Fruit fly (Drosophila melanogaster): Measurements from ENCODE around the gene yellow-e3.

yellow-e3 gene

DNA sequence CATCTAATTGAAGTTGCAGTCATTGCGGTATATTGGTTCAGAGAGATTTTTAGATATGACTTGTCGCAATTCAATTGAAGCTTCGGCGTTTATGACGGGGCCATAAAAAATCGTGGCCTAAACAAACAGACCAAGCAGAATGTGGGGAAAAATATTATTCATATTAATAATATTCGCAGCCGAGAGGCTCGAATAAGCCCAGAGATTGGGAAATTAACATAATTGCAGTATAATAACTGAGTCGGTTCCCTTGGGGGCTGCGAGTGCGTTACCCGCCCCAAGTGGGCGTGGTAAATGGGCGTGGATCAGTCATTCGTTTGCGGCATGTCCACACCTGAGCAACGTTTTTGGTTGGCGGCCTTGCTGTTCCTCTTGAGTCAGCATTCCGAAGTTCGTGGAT, 15.3 kb upstream of the yellow-e3 start, which contains the start of gene Ir87a:
Gene Ir87a (plus strand): TSS at position 301 of the 400 bp plus-strand sequence.
- TF ChIP-seq CG8478 (optimal IDR thresholded peaks at IDR 0.05) (no peak), CTCF (optimal IDR thresholded peaks at IDR 0.05) (no peak)

DNA sequence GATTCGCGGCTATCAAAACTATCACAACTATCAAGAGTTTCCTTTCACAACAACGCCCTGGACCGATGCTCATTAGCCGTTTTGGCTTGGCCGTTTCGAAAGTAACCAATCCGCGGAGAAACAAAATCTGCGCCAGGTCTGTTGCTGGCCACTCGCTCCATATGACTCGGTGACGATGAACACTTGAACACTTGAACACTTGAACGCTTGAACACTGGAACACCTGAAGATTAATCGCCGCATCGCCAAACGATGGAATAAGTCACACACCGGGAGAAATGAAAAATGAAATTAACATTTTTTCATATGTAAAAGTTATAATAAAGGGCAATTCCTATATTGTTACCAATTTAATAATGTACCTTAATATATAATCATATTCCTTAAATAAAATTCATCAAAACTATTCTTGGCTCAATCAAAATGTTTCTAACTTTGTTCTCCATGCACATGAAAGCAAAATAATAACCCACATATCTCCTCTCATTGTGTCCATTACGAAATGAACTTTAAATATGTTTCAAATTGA, 12.5 kb upstream of the yellow-e3 start:
- no peak for TF ChIP-seq CG8478 (optimal IDR thresholded peaks at IDR 0.05)
- no peak for TF ChIP-seq CTCF (optimal IDR thresholded peaks at IDR 0.05)

- TF ChIP-seq CTCF (optimal IDR thresholded peaks at IDR 0.05) (no peak), CG8478 (optimal IDR thresholded peaks at IDR 0.05) (no peak)
Measured at dm6 chr3R:13415186-13415585, 10.5 kb upstream of the yellow-e3 start, which contains the start of gene yellow-e. Gene yellow-e, minus strand, starts transcription at chr3R:13415286.

DNA sequence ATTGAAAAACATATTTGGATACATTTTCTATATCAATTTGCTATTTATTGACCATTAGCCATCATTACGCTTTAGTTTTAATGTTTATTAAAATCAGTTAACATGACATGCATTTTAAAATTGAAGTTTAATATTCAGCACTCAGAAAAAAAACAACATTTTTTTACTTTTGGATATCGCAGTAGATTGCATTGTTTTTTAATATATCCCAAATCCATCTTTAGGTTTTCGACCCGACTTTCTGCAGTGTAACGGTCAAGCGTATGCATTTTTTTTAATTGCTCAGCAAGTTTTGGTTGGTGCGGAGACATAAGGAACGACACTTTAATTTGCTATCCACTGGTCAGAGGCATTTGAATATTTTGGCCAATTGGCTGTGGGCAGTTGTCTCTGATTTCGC, 8.0 kb upstream of the yellow-e3 start:
- no peak for TF ChIP-seq CG8478 (optimal IDR thresholded peaks at IDR 0.05)
- TF ChIP-seq CTCF (optimal IDR thresholded peaks at IDR 0.05): no peak

DNA sequence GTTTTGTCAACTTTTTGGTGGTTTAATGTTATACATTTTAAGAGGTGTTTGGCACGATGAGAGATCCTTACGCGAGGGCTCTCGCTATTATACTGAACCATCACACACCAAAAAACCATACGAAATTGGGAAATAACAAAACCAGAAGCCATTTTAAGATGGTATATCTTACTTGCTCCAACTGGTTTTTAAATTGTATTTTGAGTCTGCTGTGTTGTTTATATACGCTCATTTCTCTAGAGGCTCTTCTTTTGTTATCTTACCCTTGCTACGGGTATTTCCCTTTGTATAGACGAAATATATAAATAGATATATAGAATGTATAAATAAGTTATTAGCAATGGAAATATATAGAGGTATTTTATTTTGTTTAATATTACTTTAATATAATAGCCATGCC, 2.2 kb upstream of the yellow-e3 start, which contains the start of gene yellow-e2:
Gene yellow-e2 (minus strand): TSS at position 101 of the 400 bp plus-strand sequence.
- TF ChIP-seq CTCF (optimal IDR thresholded peaks at IDR 0.05): no peak
- TF ChIP-seq CG8478 (optimal IDR thresholded peaks at IDR 0.05): no peak

DNA sequence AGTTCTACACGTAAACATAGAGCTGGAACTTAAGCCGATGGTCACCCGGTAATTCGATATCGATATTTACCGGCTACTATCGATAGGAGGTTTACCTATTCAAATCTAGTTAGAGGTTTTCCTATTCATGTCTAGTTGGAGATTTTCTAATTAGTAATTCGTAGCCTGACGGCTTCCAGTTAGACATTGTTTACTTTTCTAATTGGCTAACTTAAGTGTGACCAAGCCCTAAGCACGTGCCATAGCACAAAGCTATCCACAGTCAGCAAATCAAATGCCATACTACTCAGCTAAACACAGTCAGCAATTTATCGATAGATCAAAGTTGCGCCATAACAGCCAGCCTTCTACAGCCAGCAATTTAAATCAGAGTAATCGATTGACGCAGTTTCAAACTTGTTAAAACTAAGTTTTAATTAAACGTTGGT, 1.6 kb downstream of the yellow-e3 start, which contains the start of gene Dpm3:
Gene Dpm3 (minus strand): TSS at position 20 of the 428 bp plus-strand sequence.
- TF ChIP-seq CG8478 (optimal IDR thresholded peaks at IDR 0.05): no peak
- TF ChIP-seq CTCF (optimal IDR thresholded peaks at IDR 0.05): peak; percentile 54 to 59

DNA sequence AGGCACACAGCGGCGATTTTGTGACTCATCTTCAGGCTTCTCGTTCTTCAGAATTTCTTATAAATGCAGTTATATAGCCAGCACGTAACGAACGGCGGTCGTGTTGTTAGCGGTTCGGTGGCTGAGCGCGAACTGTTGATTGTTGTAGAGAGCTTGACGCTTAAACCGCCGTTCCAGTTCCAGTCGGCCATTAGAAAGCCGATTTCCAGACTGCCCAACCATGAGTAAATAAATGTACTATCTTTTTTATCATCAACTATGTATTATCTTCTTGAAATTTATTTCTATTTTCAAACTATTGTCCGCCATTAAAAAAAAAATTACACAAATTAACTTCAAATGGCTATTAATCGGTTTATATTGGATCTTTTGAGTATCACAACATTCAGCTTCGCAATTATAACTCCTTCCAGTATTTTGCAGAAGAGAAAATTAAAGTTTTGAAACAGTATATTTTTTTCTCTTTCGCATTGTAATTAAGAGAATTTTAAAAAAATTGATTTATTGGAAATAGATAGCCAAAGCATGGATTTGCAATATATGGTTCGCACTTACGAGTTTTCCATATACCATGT, 2.9 kb downstream of the yellow-e3 start, which contains the start of gene GILT1:
Gene GILT1 (minus strand): TSS at position 141 of the 575 bp plus-strand sequence.
- no peak for TF ChIP-seq CTCF (optimal IDR thresholded peaks at IDR 0.05)
- TF ChIP-seq CG8478 (optimal IDR thresholded peaks at IDR 0.05): no peak

- TF ChIP-seq CG8478 (optimal IDR thresholded peaks at IDR 0.05): no peak
- TF ChIP-seq CTCF (optimal IDR thresholded peaks at IDR 0.05): no peak
Measured at dm6 chr3R:13400902-13401721, 3.6 kb downstream of the yellow-e3 start.

DNA sequence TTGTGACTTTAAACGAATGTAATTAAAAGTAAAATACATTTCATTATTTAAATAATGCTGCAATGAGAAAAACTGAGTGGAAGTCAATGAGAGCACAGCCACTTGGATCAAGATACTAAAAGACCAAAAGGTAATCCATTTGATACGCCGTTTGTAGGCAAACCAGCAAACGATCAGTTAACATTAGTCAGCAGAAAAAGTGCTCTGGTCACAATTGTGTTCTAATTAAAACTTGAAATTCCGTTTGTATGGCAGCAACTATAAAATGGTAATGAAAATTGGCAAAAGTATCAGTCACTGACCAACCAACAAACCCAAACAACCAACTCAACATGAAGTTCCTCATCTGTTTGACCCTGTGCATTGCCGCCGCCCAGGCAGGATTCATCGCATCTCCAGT, 7.1 kb downstream of the yellow-e3 start, which contains the start of gene CG14377:
Gene CG14377 (plus strand): TSS at position 301 of the 400 bp plus-strand sequence.
- TF ChIP-seq CTCF (optimal IDR thresholded peaks at IDR 0.05): no peak
- no peak for TF ChIP-seq CG8478 (optimal IDR thresholded peaks at IDR 0.05)

dm6 chr3R:13397040-13397439, 7.6 kb downstream of the yellow-e3 start, which contains the start of gene CG14374:
Gene CG14374, minus strand, starts transcription at chr3R:13397140.
- no peak for TF ChIP-seq CTCF (optimal IDR thresholded peaks at IDR 0.05)
- no peak for TF ChIP-seq CG8478 (optimal IDR thresholded peaks at IDR 0.05)

DNA sequence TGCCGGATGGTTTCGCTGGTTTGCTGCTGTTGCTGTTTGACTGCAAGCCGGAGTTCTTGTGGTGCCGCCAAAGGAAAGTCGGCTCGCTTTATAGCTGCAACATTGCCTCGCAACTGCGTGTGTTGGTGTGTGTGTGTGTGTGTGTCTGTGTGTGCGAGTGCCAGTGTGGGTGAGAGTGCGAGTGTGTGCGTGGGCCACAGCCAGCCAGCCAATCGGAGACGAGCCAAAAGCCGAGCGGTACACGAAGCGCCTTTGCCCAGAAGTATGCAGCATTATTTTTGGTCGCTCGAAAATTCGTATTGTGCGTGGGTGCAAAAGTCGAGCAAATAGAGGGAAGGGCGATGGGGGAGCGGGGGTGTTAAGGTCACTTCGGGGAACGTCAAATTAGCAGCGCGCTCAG, 9.5 kb downstream of the yellow-e3 start, which contains the start of gene CCHa2:
Gene CCHa2 (minus strand): TSS at position 65 of the 400 bp plus-strand sequence.
- TF ChIP-seq CTCF (optimal IDR thresholded peaks at IDR 0.05): no peak
- no peak for TF ChIP-seq CG8478 (optimal IDR thresholded peaks at IDR 0.05)

- TF ChIP-seq CG8478 (optimal IDR thresholded peaks at IDR 0.05) (no peak), CTCF (optimal IDR thresholded peaks at IDR 0.05) (no peak)
Measured at dm6 chr3R:13393009-13393408, 11.7 kb downstream of the yellow-e3 start.

DNA sequence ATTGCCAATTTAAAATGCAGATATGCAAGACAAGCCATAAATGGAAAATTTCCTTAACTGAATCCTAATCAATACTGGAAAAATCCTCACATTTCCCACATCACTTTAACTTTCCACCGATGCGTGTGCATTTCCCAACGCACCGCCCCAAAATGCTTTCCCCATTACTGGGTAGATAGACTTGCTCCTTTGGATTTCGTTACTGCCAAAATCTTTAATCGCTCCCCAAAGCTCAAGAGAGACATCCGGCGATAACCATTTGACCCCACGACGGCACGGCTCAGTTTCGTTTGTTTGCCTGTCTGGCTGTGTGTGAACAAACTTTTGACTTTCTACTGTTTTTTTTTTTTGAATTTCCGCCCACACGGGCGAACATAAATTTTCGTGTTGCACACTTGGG, 14.2 kb downstream of the yellow-e3 start:
- TF ChIP-seq CG8478 (optimal IDR thresholded peaks at IDR 0.05) (no peak), CTCF (optimal IDR thresholded peaks at IDR 0.05) (no peak)

DNA sequence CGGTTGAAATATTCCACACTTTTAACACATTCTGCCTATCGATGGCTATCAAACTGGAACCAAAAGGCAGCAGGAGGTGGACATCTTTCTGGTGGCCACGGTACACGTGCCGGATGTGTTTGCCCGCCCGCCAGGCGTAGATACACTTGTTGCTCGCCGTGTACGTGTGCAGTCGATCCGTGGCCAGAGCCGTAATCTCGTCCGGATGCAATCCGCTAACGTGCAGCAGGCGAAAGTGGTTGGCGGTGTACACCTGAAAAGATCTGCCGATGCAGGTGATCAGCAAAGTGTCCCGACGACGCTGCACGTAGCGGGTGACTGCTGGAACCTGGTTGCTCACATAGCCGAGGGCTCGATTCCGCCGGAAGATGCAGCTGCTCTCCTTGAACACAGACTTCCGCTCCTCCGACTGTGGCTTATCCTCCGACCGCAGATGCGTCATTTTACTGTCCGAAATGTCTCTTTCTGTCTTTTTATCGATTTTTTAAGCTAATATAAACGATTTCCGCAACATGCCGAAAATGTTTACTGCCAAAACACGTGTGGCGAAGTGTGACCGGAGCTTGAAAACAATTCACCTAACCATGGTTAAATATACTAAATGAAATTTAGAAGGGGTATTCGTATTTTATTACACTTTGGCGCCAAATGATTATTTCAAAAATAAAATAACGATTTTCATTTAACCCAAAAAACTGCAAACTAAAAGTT, 16.4 kb downstream of the yellow-e3 start, which contains the start of gene CG9799:
Gene CG9799 (minus strand): TSS at position 550 of the 711 bp plus-strand sequence.
- no peak for TF ChIP-seq CTCF (optimal IDR thresholded peaks at IDR 0.05)
- no peak for TF ChIP-seq CG8478 (optimal IDR thresholded peaks at IDR 0.05)
